Fruit fly (Drosophila melanogaster): ENCODE results near the gene CG9040.

dm6 chr3L:13993742-13994719, 6.4 kb downstream of the CG9040 start, which contains the start of gene CtsK1:
- no peak for TF ChIP-seq psq (optimal IDR thresholded peaks at IDR 0.05)
- no peak for TF ChIP-seq Myc (optimal IDR thresholded peaks at IDR 0.05)
- no peak for TF ChIP-seq h (optimal IDR thresholded peaks at IDR 0.05)
- no peak for TF ChIP-seq Sin3A (optimal IDR thresholded peaks at IDR 0.05)
- TF ChIP-seq ttk (optimal IDR thresholded peaks at IDR 0.05) = no peak
